Worm (Caenorhabditis elegans): ENCODE results near the gene F53B1.2.

Gene F53B1.2

ce11 chrX:2096804-2097203, 12.0 kb upstream of the F53B1.2 start, which contains the start of gene T21D9.2:
TSS of gene T21D9.2 (minus strand) at chrX:2096904.
- TF ChIP-seq unc-62 (GFP tag; optimal IDR thresholded peaks at IDR 0.05) = no peak

- TF ChIP-seq unc-62 (GFP tag; optimal IDR thresholded peaks at IDR 0.05) = no peak
These were observed 9.8 kb upstream of the F53B1.2 start for ce11 chrX:2099002-2099401.

ce11 chrX:2105310-2105709, 3.5 kb upstream of the F53B1.2 start, which contains the start of gene F53B1.3:
TSS of gene F53B1.3 (plus strand) at chrX:2105610.
- TF ChIP-seq unc-62 (GFP tag; optimal IDR thresholded peaks at IDR 0.05) = no peak

ce11 chrX:2107414-2107813, 1.4 kb upstream of the F53B1.2 start:
- TF ChIP-seq unc-62 (GFP tag; optimal IDR thresholded peaks at IDR 0.05) = no peak

ce11 chrX:2108182-2108581, 600 bp upstream of the F53B1.2 start:
- no peak for TF ChIP-seq unc-62 (GFP tag; optimal IDR thresholded peaks at IDR 0.05)

- TF ChIP-seq unc-62 (GFP tag; optimal IDR thresholded peaks at IDR 0.05) = no peak
These were observed 2.0 kb downstream of the F53B1.2 start for ce11 chrX:2110603-2111327.

- TF ChIP-seq unc-62 (GFP tag; optimal IDR thresholded peaks at IDR 0.05) = no peak
These were observed 4.2 kb downstream of the F53B1.2 start, which contains the start of gene bus-5 for ce11 chrX:2113004-2113403. TSS of gene bus-5 (minus strand) at chrX:2113104.

ce11 chrX:2114171-2114570, 5.4 kb downstream of the F53B1.2 start:
- TF ChIP-seq unc-62 (GFP tag; optimal IDR thresholded peaks at IDR 0.05) = no peak

- TF ChIP-seq unc-62 (GFP tag; optimal IDR thresholded peaks at IDR 0.05) = no peak
These were observed 7.6 kb downstream of the F53B1.2 start for ce11 chrX:2116304-2116867.

ce11 chrX:2118162-2118561, 9.4 kb downstream of the F53B1.2 start, which contains the start of gene swip-10:
TSS of gene swip-10 (minus strand) at chrX:2118262.
- no peak for TF ChIP-seq unc-62 (GFP tag; optimal IDR thresholded peaks at IDR 0.05)

ce11 chrX:2120961-2121360, 12.2 kb downstream of the F53B1.2 start, which contains the start of gene gpa-5:
TSS of gene gpa-5 (minus strand) at chrX:2121061.
- no peak for TF ChIP-seq unc-62 (GFP tag; optimal IDR thresholded peaks at IDR 0.05)

- no peak for TF ChIP-seq unc-62 (GFP tag; optimal IDR thresholded peaks at IDR 0.05)
These were observed 21.4 kb downstream of the F53B1.2 start, which contains the start of gene F53B1.8 for ce11 chrX:2130141-2130540. TSS of gene F53B1.8 (minus strand) at chrX:2130241.

- no peak for TF ChIP-seq unc-62 (GFP tag; optimal IDR thresholded peaks at IDR 0.05)
These were observed 22.9 kb downstream of the F53B1.2 start, which contains the start of gene F53B1.9 for ce11 chrX:2131650-2132049. TSS of gene F53B1.9 (minus strand) at chrX:2131844.

- no peak for TF ChIP-seq unc-62 (GFP tag; optimal IDR thresholded peaks at IDR 0.05)
These were observed 28.2 kb downstream of the F53B1.2 start for ce11 chrX:2136937-2137336.

- no peak for TF ChIP-seq unc-62 (GFP tag; optimal IDR thresholded peaks at IDR 0.05)
These were observed 30.1 kb downstream of the F53B1.2 start for ce11 chrX:2138923-2139322.

- TF ChIP-seq unc-62 (GFP tag; optimal IDR thresholded peaks at IDR 0.05) = no peak
These were observed 31.8 kb downstream of the F53B1.2 start for ce11 chrX:2140610-2141009.

ce11 chrX:2144236-2144635, 35.5 kb downstream of the F53B1.2 start:
- TF ChIP-seq unc-62 (GFP tag; optimal IDR thresholded peaks at IDR 0.05) = no peak

All from whole organism, dauer.